Worm (Caenorhabditis elegans): ENCODE measurements around the gene F26D2.14.

The F26D2.14 gene

DNA sequence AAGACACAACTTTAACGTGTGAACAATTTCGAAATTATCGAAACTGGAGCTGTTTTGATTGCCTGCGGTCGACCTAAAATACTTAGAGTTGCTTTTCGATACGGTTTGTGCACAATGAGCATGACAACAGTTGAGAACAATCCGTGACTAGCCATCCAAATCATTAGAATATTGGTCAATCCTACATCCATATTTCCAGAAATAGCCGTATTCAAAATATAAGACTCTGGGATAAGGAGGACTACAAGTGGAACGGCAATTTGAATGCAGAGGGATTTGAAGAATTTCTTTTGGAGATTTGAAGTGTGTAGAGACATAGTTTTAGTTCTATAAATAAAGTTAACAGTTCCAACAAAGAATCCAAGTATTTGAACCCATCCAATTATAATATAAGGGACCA lies 23.7 kb downstream of the F26D2.14 start:
- no peak for TF ChIP-seq F44E2.7 (GFP tag; IDR thresholded peaks at IDR 0.05)
- peak; percentile 83 for TF ChIP-seq aha-1 (tag)
- no peak for TF ChIP-seq egl-43 (GFP tag; IDR thresholded peaks at IDR 0.05)
- peak in 1 of 2 experiments; percentile 91 for TF ChIP-seq unc-62 (GFP tag; optimal IDR thresholded peaks at IDR 0.05 in 1 of 2)
- TF ChIP-seq unc-62 (tag; optimal IDR thresholded peaks at IDR 0.05), result no peak

DNA sequence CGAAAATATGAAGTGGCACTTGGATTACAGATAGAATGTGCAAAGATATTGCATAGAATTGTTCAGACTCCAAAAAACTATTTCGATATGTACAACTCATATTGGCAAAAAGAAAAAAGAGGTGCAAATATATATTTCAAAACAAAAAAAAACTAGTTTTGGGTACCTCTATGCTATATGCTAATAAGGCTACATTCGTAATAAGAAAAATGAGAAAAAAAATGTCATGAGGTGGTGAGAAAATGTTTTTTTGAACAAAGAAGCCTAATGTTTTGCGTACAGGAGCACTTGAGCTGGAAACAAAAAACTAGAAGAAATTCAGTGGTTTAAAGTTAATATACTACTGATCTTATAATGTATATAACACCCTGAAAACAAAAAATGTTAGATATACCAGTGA lies 25.2 kb downstream of the F26D2.14 start, which contains the start of gene srh-142:
Gene srh-142 (minus strand): TSS at position 101 of the 400 bp plus-strand sequence.
- TF ChIP-seq aha-1 (tag) (no peak), D1046.2 (GFP tag; IDR thresholded peaks at IDR 0.05) (no peak), cey-2 (tag; optimal IDR thresholded peaks at IDR 0.05; ENCODE audit: borderline replicate concordance, insufficient read depth) (no peak), unc-130 (GFP tag; optimal IDR thresholded peaks at IDR 0.05) (no peak), zfp-2 (tag; optimal IDR thresholded peaks at IDR 0.05) (no peak), tag-97 (GFP tag; IDR thresholded peaks at IDR 0.05) (no peak), pha-4 (GFP tag; IDR thresholded peaks at IDR 0.05) (no peak), pha-4 (tag; optimal IDR thresholded peaks at IDR 0.05) (no peak)

DNA sequence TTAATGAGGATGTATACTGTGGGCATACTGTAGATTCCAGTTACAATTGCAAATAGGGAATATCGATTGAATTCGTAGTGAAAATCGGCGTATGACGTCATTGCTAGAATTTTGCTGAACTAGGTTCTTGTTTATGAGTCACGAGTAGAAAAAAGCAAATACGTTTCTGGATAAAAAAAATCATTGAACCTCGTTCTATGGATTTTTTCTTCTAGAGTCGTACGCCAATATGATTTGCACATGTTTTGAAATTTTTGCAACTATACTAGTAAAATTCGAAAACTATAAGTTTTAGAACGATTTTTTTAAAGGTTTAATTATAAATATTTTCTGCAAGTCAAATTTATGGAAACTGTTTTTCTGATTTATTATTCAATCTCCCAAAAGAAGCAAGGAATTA lies 32.2 kb downstream of the F26D2.14 start, which contains the start of gene sru-44:
Gene sru-44 (minus strand): TSS at position 101 of the 400 bp plus-strand sequence.
- TF ChIP-seq unc-62 (GFP tag; optimal IDR thresholded peaks at IDR 0.05 in 1 of 2) (peak in 1 of 2 experiments; percentile 28), unc-62 (tag; optimal IDR thresholded peaks at IDR 0.05) (no peak), ztf-11 (tag; optimal IDR thresholded peaks at IDR 0.05) (no peak)

DNA sequence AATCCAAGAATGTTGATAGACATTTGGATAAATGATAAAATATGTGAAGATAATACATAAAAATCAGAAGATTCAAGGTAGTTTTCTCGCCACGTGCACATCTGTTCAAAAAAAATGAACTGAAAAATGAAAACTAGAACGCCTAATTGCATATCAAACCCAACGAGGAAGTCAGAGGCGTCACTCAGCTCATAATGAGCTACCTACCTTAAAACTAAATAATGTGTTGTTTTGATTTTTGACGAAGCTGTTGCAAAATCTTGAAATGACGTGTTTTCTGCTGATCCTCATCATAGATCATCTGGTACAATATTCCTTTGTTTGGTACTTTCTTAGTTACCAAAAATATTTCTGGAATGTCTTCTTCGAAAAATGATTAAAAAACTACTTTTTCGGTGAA lies 35.3 kb downstream of the F26D2.14 start, which contains the start of gene srh-138:
Gene srh-138 (minus strand): TSS at position 101 of the 400 bp plus-strand sequence.
- TF ChIP-seq mxl-3 (GFP tag; optimal IDR thresholded peaks at IDR 0.05) (no peak), dmd-9 (GFP tag; IDR thresholded peaks at IDR 0.05) (no peak), hlh-30 (tag; optimal IDR thresholded peaks at IDR 0.05; ENCODE audit: insufficient read depth) (no peak), hmg-1.1 (GFP tag; IDR thresholded peaks at IDR 0.05) (no peak), pha-4 (GFP tag; IDR thresholded peaks at IDR 0.05) (no peak), pha-4 (tag; optimal IDR thresholded peaks at IDR 0.05) (no peak), nhr-25 (tag; optimal IDR thresholded peaks at IDR 0.05; ENCODE audit: borderline replicate concordance, insufficient read depth) (no peak), ztf-11 (tag; optimal IDR thresholded peaks at IDR 0.05) (no peak), ceh-62 (tag; optimal IDR thresholded peaks at IDR 0.05) (no peak), ceh-28 (tag; optimal IDR thresholded peaks at IDR 0.05) (no peak), snpc-4 (tag; optimal IDR thresholded peaks at IDR 0.05) (no peak), ceh-44 (GFP tag; IDR thresholded peaks at IDR 0.05) (no peak)

DNA sequence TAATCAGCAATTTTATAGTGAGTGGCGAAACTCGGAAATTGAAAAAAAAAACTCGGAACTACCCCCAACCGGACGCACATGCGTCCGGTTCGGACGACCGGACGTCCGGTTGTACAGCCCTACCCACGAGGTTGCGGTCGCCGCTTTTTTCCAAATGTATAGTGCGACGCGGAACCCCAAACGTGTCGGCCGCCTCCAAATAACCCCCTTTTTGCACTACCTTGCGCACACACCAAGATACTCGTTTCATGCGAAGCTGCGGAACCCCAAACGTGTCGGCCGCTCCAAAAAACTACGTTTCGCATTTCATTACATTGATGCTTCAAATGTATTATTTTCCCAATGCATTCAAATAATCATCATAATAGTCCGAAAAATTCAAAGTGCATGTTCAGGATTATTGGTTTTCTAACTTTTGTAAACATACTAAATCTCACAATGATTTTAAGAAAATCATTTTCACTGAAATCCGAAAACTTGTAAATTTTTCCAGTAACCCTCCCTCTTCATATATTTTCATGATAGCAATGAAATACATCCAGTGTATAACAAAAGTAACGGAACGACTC lies 36.4 kb downstream of the F26D2.14 start, which contains the start of gene srw-35:
Gene srw-35 (plus strand): TSS at position 519 of the 569 bp plus-strand sequence.
- TF ChIP-seq nhr-111 (GFP tag; optimal IDR thresholded peaks at IDR 0.05) (no peak), php-3 (GFP tag; IDR thresholded peaks at IDR 0.05) (0 out of 2 replicates have a peak, but pooled peaks have one; percentile 19), nhr-237 (tag; optimal IDR thresholded peaks at IDR 0.05) (no peak), unc-62 (GFP tag; optimal IDR thresholded peaks at IDR 0.05 in 1 of 2) (no peak), unc-62 (tag; optimal IDR thresholded peaks at IDR 0.05) (no peak), zip-2 (tag; optimal IDR thresholded peaks at IDR 0.05) (no peak), skn-1 (tag; optimal IDR thresholded peaks at IDR 0.05) (no peak), ceh-82 (tag; optimal IDR thresholded peaks at IDR 0.05) (no peak), ztf-7 (tag; optimal IDR thresholded peaks at IDR 0.05) (no peak), zip-11 (GFP tag; IDR thresholded peaks at IDR 0.05) (no peak)

DNA sequence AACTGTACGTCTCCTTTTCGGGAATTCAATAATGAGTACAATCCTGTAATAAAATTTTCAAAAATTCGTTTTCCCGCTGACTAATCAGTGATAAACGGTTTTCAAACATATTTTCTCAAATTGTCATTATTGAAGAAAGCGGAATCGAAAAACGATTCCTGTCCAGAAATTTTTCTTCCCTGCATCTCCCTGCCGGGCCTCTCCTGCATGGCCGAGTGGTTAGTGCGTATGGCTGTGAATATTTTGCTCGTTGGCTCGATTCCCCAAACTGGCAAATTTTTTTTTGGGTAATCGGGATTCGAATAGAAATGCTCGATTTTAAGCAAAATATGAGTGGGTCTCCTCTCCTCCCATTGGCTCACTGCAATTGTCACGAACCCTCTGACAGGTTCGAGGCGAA lies 39.0 kb downstream of the F26D2.14 start:
- TF ChIP-seq dmd-6 (GFP tag; IDR thresholded peaks at IDR 0.05), result 0 out of 2 replicates have a peak, but pooled peaks have one; percentile 20
- peak; percentile 59; the same call in 1 of the 2 replicates for TF ChIP-seq lim-7 (GFP tag; IDR thresholded peaks at IDR 0.05)
- peak; percentile 41; the same call in 1 of the 2 replicates for TF ChIP-seq vab-7 (GFP tag; IDR thresholded peaks at IDR 0.05)
